Worm (Caenorhabditis elegans): ENCODE results near the gene F25E5.8.

DNA sequence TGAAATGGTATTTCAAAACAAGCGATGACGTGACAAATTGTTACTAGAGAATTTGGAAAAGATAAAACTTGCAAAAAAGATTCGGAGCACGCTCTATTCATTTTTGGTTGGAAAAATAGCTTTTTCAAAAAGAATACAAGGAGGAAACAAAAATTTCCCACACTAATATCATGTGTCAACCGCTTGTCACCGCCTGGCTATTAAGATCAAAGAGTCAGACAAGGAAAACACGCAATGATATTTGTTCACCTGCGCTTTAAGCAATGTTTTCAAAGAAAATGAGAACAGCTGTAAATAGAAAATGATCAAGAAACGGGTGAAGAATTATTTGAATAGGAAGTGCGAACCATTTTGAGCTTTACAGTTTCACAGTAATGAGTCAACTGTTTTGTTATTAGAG, 41.0 kb downstream of the F25E5.8 start, which contains the start of gene srh-125:
- no peak for TF ChIP-seq cog-1 (tag; optimal IDR thresholded peaks at IDR 0.05)
- TF ChIP-seq flt-1 (GFP tag; IDR thresholded peaks at IDR 0.05), result no peak
- no peak for TF ChIP-seq tab-1 (GFP tag; IDR thresholded peaks at IDR 0.05)
- no peak for TF ChIP-seq ref-1 (GFP tag; conservative IDR thresholded peaks at IDR 0.05)
- TF ChIP-seq T22C8.4 (GFP tag; IDR thresholded peaks at IDR 0.05), result no peak
- no peak for TF ChIP-seq ztf-29 (GFP tag; IDR thresholded peaks at IDR 0.05)
- no peak for TF ChIP-seq ztf-23 (GFP tag; IDR thresholded peaks at IDR 0.05)

Data from whole organism, midembryonic.